Fruit fly (Drosophila melanogaster): ENCODE measurements around the gene Trf2.

The Trf2 gene

dm6 chrX:8411532-8411960 is 2.5 kb downstream of the Trf2 start, which contains the start of gene lawc (continued):
- TF ChIP-seq Mad (GFP tag; optimal IDR thresholded peaks at IDR 0.05) (no peak), BtbVII (GFP tag; optimal IDR thresholded peaks at IDR 0.05) (peak; percentile 66), CG10431 (GFP tag; optimal IDR thresholded peaks at IDR 0.05) (peak; percentile 45), Dll (GFP tag; IDR thresholded peaks at IDR 0.05; ENCODE audit: partially characterized antibody) (0 out of 4 replicates have a peak, but pooled peaks have one; percentile 14), CTCF (GFP tag; optimal IDR thresholded peaks at IDR 0.05) (peak; percentile 23), CG30403 (GFP tag; optimal IDR thresholded peaks at IDR 0.05) (no peak), CG12236 (GFP tag; optimal IDR thresholded peaks at IDR 0.05) (no peak), lbe (GFP tag; optimal IDR thresholded peaks at IDR 0.05) (peak; percentile 63), hkb (optimal IDR thresholded peaks at IDR 0.05) (no peak), hkb (GFP tag; IDR thresholded peaks at IDR 0.05) (peak; percentile 64), repo (GFP tag; optimal IDR thresholded peaks at IDR 0.05) (no peak), CG10321 (GFP tag; IDR thresholded peaks at IDR 0.05) (peak; percentile 49), CG13775 (GFP tag; optimal IDR thresholded peaks at IDR 0.05) (peak; percentile 31), CG18619 (GFP tag; optimal IDR thresholded peaks at IDR 0.05) (peak; percentile 33), cas (GFP tag; IDR thresholded peaks at IDR 0.05) (peak; percentile 35; the same call in 1 of the 2 replicates), CG13424 (tag; optimal IDR thresholded peaks at IDR 0.05) (peak; percentile 13), Adf1 (GFP tag; IDR thresholded peaks at IDR 0.05) (peak; percentile 94), nau (GFP tag; optimal IDR thresholded peaks at IDR 0.05) (peak; percentile 47), Mrtf (GFP tag; IDR thresholded peaks at IDR 0.05) (no peak), CG32532 (GFP tag; IDR thresholded peaks at IDR 0.05) (peak; percentile 60), CG8359 (GFP tag; optimal IDR thresholded peaks at IDR 0.05; ENCODE audit: borderline replicate concordance) (peak; percentile 27), CG10267 (tag; optimal IDR thresholded peaks at IDR 0.05) (no peak), CG43689 (GFP tag; IDR thresholded peaks at IDR 0.05) (no peak), Atf6 (GFP tag; IDR thresholded peaks at IDR 0.05) (peak; percentile 83; the same call in 1 of the 2 replicates), ac (GFP tag; optimal IDR thresholded peaks at IDR 0.05) (peak; percentile 0), dm (GFP tag; optimal IDR thresholded peaks at IDR 0.05) (no peak), tap (tag; optimal IDR thresholded peaks at IDR 0.05) (peak; percentile 7), MBD-R2 (GFP tag; IDR thresholded peaks at IDR 0.05) (peak; percentile 42; the same call in 1 of the 2 replicates), h (optimal IDR thresholded peaks at IDR 0.05) (no peak), CG2889 (GFP tag; IDR thresholded peaks at IDR 0.05) (0 out of 3 replicates have a peak, but pooled peaks have one; percentile 19), caup (GFP tag; optimal IDR thresholded peaks at IDR 0.05; ENCODE audit: severe bottlenecking) (peak; percentile 70), disco-r (GFP tag; optimal IDR thresholded peaks at IDR 0.05) (no peak), CG12071 (GFP tag; optimal IDR thresholded peaks at IDR 0.05) (peak; percentile 62), Nf-YC (tag; optimal IDR thresholded peaks at IDR 0.05) (no peak), chinmo (GFP tag; IDR thresholded peaks at IDR 0.05; ENCODE audit: partially characterized antibody) (peak; percentile 84; the same call in 3 of the 4 replicates), CG17328 (GFP tag; IDR thresholded peaks at IDR 0.05) (peak; percentile 41; the same call in 1 of the 2 replicates), CG7987 (GFP tag; optimal IDR thresholded peaks at IDR 0.05) (peak; percentile 50), CG42726 (GFP tag; IDR thresholded peaks at IDR 0.05; ENCODE audit: partially characterized antibody) (peak; percentile 31; the same call in 1 of the 2 replicates), vnd (GFP tag; IDR thresholded peaks at IDR 0.05; ENCODE audit: partially characterized antibody) (no peak), CG8290 (GFP tag; optimal IDR thresholded peaks at IDR 0.05) (no peak), CG8290 (tag; optimal IDR thresholded peaks at IDR 0.05) (peak in 1 of 2 experiments; percentile 85), sob (GFP tag; IDR thresholded peaks at IDR 0.05) (peak; percentile 66; the same call in 1 of the 2 replicates), wdn (GFP tag; IDR thresholded peaks at IDR 0.05) (peak; percentile 50; the same call in 1 of the 2 replicates), sima (GFP tag; optimal IDR thresholded peaks at IDR 0.05) (no peak), Hand (GFP tag; optimal IDR thresholded peaks at IDR 0.05) (peak; percentile 66), E2f2 (GFP tag; IDR thresholded peaks at IDR 0.05) (peak; percentile 44; the same call in 1 of the 2 replicates), ci (GFP tag; IDR thresholded peaks at IDR 0.05) (peak; percentile 91), CG34376 (GFP tag; optimal IDR thresholded peaks at IDR 0.05) (peak; percentile 85), C15 (GFP tag; IDR thresholded peaks at IDR 0.05) (peak; percentile 46; the same call in 1 of the 3 replicates), CG6854 (GFP tag; optimal IDR thresholded peaks at IDR 0.05) (peak; percentile 73), pfk (GFP tag; optimal IDR thresholded peaks at IDR 0.05) (peak; percentile 1), slp2 (GFP tag; optimal IDR thresholded peaks at IDR 0.05) (no peak)

Data from whole organism, embryonic.